Worm (Caenorhabditis elegans): ENCODE measurements around the gene pxn-1.

pxn-1 gene

ce11 chrV:8468740-8469139, 25.9 kb upstream of the pxn-1 start, which contains the start of gene phf-30:
Gene phf-30, plus strand, starts transcription at chrV:8469040.
- TF ChIP-seq tbx-2 (tag; optimal IDR thresholded peaks at IDR 0.05) (no peak), ceh-19 (GFP tag; optimal IDR thresholded peaks at IDR 0.05) (no peak), ceh-30 (tag; optimal IDR thresholded peaks at IDR 0.05) (no peak), unc-42 (tag; optimal IDR thresholded peaks at IDR 0.05) (no peak), mec-3 (tag; optimal IDR thresholded peaks at IDR 0.05; ENCODE audit: borderline replicate concordance) (no peak), dve-1 (tag; optimal IDR thresholded peaks at IDR 0.05) (no peak), T23F11.4 (GFP tag; optimal IDR thresholded peaks at IDR 0.05) (no peak), unc-55 (GFP tag; optimal IDR thresholded peaks at IDR 0.05) (no peak), nhr-11 (tag; optimal IDR thresholded peaks at IDR 0.05) (no peak), F13H6.1 (tag; optimal IDR thresholded peaks at IDR 0.05) (no peak), hlh-30 (tag; optimal IDR thresholded peaks at IDR 0.05; ENCODE audit: insufficient read depth) (no peak), rnt-1 (tag; optimal IDR thresholded peaks at IDR 0.05) (no peak), lin-11 (tag; optimal IDR thresholded peaks at IDR 0.05) (no peak), pha-4 (tag; optimal IDR thresholded peaks at IDR 0.05) (no peak)

ce11 chrV:8470906-8471305, 23.8 kb upstream of the pxn-1 start, which contains the start of gene gplb-1:
Gene gplb-1, minus strand, starts transcription at chrV:8471242.
- no peak for TF ChIP-seq ceh-19 (GFP tag; optimal IDR thresholded peaks at IDR 0.05)
- no peak for TF ChIP-seq K02D7.2 (tag; optimal IDR thresholded peaks at IDR 0.05)
- no peak for TF ChIP-seq pax-1 (tag; optimal IDR thresholded peaks at IDR 0.05)
- no peak for TF ChIP-seq odd-2 (tag; optimal IDR thresholded peaks at IDR 0.05)
- TF ChIP-seq unc-3 (GFP tag; conservative IDR thresholded peaks at IDR 0.05) = no peak
- TF ChIP-seq unc-3 (tag; optimal IDR thresholded peaks at IDR 0.05) = no peak
- TF ChIP-seq mec-3 (tag; optimal IDR thresholded peaks at IDR 0.05; ENCODE audit: borderline replicate concordance) = no peak
- no peak for TF ChIP-seq hlh-15 (tag; optimal IDR thresholded peaks at IDR 0.05)
- TF ChIP-seq npax-4 (tag; optimal IDR thresholded peaks at IDR 0.05) = no peak

- TF ChIP-seq ceh-14 (tag; optimal IDR thresholded peaks at IDR 0.05) (no peak), pax-1 (tag; optimal IDR thresholded peaks at IDR 0.05) (no peak), lin-11 (tag; optimal IDR thresholded peaks at IDR 0.05) (no peak), ztf-16 (tag; optimal IDR thresholded peaks at IDR 0.05) (no peak), C38D4.7 (GFP tag; optimal IDR thresholded peaks at IDR 0.05) (no peak), dve-1 (tag; optimal IDR thresholded peaks at IDR 0.05) (no peak), tbx-7 (tag; optimal IDR thresholded peaks at IDR 0.05) (no peak)
Observed at ce11 chrV:8481274-8481673, 13.4 kb upstream of the pxn-1 start.

DNA sequence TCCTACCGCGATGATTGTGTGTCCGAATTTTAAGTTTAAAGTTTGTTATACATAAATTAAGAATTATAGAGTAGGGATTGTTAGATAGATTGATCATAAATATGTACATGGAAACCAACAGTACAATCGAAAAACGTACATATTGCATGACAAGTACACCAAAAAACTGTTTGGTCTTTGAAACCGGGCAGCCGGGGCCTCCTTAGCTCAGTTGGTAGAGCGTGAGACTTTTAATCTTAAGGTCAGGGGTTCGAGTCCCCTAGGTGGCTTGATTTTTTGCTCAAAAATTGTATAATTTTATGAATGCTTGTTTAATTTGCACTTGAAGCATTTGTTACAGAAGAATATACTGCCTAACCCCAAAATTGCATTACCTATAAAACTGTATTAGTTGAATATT, 417 bp downstream of the pxn-1 start:
- TF ChIP-seq hlh-8 (tag; optimal IDR thresholded peaks at IDR 0.05) (no peak), eyg-1 (tag; optimal IDR thresholded peaks at IDR 0.05) (no peak), ceh-34 (tag; optimal IDR thresholded peaks at IDR 0.05) (no peak)

DNA sequence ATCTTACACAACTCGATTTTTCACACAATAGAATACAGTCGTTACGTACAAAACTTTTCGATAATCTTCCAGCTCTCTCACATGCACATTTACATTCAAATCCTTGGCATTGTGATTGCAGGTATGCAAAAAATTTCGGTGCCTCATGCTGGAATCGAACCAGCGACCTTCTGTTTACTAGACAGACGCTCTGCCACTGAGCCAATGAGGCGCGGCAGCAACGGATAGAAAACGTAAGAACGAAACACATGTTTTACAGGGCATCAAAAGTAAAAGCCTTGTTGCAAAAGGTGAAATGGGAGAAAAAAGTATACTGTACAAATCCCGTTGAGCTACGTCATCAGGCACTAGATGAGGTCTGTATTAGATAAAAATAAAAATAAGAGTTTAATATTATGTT, 1.3 kb downstream of the pxn-1 start:
- TF ChIP-seq elt-2 (tag; optimal IDR thresholded peaks at IDR 0.05) = no peak
- TF ChIP-seq unc-55 (GFP tag; optimal IDR thresholded peaks at IDR 0.05) = no peak
- no peak for TF ChIP-seq ceh-9 (tag; optimal IDR thresholded peaks at IDR 0.05)
- TF ChIP-seq nfya-1 (tag; optimal IDR thresholded peaks at IDR 0.05) = no peak
- no peak for TF ChIP-seq elt-4 (tag; optimal IDR thresholded peaks at IDR 0.05)
- TF ChIP-seq npax-4 (tag; optimal IDR thresholded peaks at IDR 0.05) = no peak

DNA sequence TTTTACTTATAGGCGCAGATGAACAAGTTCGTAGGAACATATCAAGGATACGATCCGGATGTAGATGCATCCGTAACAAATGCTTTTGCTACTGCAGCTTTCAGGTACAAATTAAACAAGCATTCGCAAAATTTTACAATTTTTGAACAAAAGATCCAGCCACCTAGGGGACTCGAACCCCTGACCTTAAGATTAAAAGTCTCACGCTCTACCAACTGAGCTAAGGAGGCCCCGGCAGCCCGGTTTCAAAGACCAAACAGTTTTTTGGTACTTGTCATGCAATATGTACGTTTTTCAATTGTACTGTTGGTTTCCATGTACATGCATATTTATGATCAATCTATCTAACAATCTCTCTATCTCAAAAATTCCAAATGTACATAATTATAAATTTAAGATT, 4.7 kb downstream of the pxn-1 start:
- TF ChIP-seq dmd-4 (tag; optimal IDR thresholded peaks at IDR 0.05; ENCODE audit: borderline replicate concordance) = no peak

All from whole organism, late embryonic.